Worm (Caenorhabditis elegans) whole organism, L1 larva: ENCODE results near the gene hsd-2.

Source experiments
- aha-1 ChIP-seq: fragments of 150-350 bp; optimal IDR thresholded peaks from 2 replicates; lab custom pipeline; 2014; ENCODE audit warnings: missing biosample characterization, missing genetic modification characterization
- dpl-1 ChIP-seq, 3 experiments: fragments of 150-350 bp in 2 of 3; sonication (generic microtip) in 1 of 3; optimal IDR thresholded peaks; 2 replicates each; lab custom pipeline; 2014 to 2017; ENCODE audit warnings: missing biosample characterization in 3 of 3, missing genetic modification characterization in 3 of 3, missing genetic modification reagents in 3 of 3
- egl-27 ChIP-seq, 2 experiments: fragments of 150-350 bp in 1 of 2; sonication (generic microtip); optimal IDR thresholded peaks; 3 replicates each; lab custom pipeline; 2017 to 2018; ENCODE audit warnings: missing biosample characterization in 2 of 2, missing genetic modification characterization in 2 of 2, missing genetic modification reagents in 2 of 2
- mep-1 ChIP-seq: fragments of 150-350 bp; optimal IDR thresholded peaks from 2 replicates; lab custom pipeline; 2014; ENCODE audit warnings: missing biosample characterization, missing genetic modification characterization
- nhr-12 ChIP-seq: sonication (generic microtip); optimal IDR thresholded peaks from 2 replicates; lab custom pipeline; 2017; ENCODE audit warnings: missing biosample characterization, missing genetic modification characterization
- nhr-28 ChIP-seq: fragments of 150-350 bp; optimal IDR thresholded peaks from 2 replicates; lab custom pipeline; 2014; ENCODE audit warnings: missing biosample characterization, missing genetic modification characterization
- pqm-1 ChIP-seq: sonication (generic microtip); optimal IDR thresholded peaks from 3 replicates; lab custom pipeline; 2017; ENCODE audit warnings: missing biosample characterization, missing genetic modification characterization
- snpc-4 ChIP-seq: fragments of 150-350 bp; optimal IDR thresholded peaks from 2 replicates; lab custom pipeline; 2014; ENCODE audit warnings: missing biosample characterization, missing genetic modification characterization
- unc-62 ChIP-seq: fragments of 150-350 bp; optimal IDR thresholded peaks from 2 replicates; lab custom pipeline; 2014; ENCODE audit warnings: missing biosample characterization, missing genetic modification reagents, missing genetic modification characterization
- zag-1 ChIP-seq: fragments of 150-350 bp; optimal IDR thresholded peaks from 2 replicates; lab custom pipeline; 2014; ENCODE audit warnings: missing biosample characterization, missing genetic modification characterization
- ztf-11 ChIP-seq, 2 experiments: sonication (generic microtip); optimal IDR thresholded peaks; 2 replicates each; lab custom pipeline; 2016 to 2017; ENCODE audit warnings: missing genetic modification characterization in 2 of 2, missing biosample characterization in 1 of 2, missing compliant biosample characterization in 1 of 2

- TF ChIP-seq zag-1 (no peak), unc-62 (GFP tag; lab: Kevin White, UChicago) (no peak), nhr-12 (tag; lab: Kevin White, UChicago) (no peak), nhr-28 (tag; lab: Kevin White, UChicago) (no peak), snpc-4 (no peak), ztf-11 (tag; optimal IDR thresholded peaks at IDR 0.05; lab: Kevin White, UChicago) (no peak), aha-1 (tag; lab: Kevin White, UChicago) (no peak), pqm-1 (tag; lab: Kevin White, UChicago) (no peak), dpl-1 (GFP tag; optimal IDR thresholded peaks at IDR 0.05; lab: Kevin White, UChicago) (no peak), egl-27 (tag; optimal IDR thresholded peaks at IDR 0.05; lab: Kevin White, UChicago) (no peak), mep-1 (no peak)
Measured at ce11 chrX:5015775-5016174, 10.7 kb downstream of the hsd-2 start, which contains the start of gene ZC449.8.
